Fruit fly (Drosophila melanogaster): ENCODE measurements around the gene Gr85a.

dm6 chr3R:9952669-9953277 is 43.8 kb downstream of the Gr85a start:
- TF ChIP-seq CG8478 (optimal IDR thresholded peaks at IDR 0.05), result no peak
- no peak for TF ChIP-seq CTCF (optimal IDR thresholded peaks at IDR 0.05)

Measured in S2 (cell line).